Worm (Caenorhabditis elegans): Measurements from ENCODE around the gene F54H12.7.

The F54H12.7 gene

DNA sequence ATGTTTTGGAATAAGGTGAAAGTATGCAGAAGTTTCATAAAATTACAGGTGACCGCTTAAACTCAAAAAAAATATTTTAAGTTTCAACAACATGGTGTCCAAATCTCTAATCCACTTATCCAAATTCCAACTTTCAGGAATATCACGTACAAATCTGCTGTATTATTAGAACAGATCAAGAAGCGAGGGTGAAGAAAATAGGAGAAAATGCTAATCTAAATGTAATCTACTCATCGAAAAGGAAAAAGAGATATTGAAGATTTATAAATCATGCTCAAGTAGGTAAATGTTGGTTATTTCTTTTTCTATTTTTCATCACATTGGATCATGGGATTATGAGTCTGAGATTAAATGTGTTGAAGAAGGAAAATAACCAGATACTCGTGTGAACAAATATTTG, 32.4 kb downstream of the F54H12.7 start:
- TF ChIP-seq F49E8.2 (tag; optimal IDR thresholded peaks at IDR 0.05; ENCODE audit: borderline replicate concordance) (no peak), mes-2 (tag; optimal IDR thresholded peaks at IDR 0.05; ENCODE audit: poor library complexity, severe bottlenecking) (no peak), dmd-8 (GFP tag; IDR thresholded peaks at IDR 0.05) (no peak), aha-1 (tag) (peak; percentile 67)

DNA sequence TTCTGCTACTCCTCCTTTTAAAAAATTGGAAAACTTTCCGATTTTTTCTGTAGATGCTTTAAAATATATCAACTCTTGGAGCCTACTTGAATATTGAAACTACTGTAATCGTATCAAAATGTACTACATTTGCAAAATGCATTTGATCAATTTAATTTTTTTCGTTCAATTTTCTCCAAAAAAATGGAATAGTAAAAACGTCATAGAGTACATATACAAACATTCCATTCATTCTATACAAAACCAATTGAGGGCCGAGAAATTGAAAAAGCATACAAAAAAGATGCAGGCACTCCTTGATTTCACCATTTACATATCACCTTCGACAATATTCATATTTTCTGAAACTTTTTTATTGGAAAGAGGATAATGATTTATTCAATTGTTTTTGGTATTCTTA, 34.9 kb downstream of the F54H12.7 start, which contains the start of gene C06G4.6:
C06G4.6 (plus strand) TSS at position 301 of the 400 bp plus-strand sequence.
- TF ChIP-seq aha-1 (tag) (peak; percentile 29), mdt-29 (GFP tag; IDR thresholded peaks at IDR 0.05) (no peak), ZK337.2 (GFP tag; IDR thresholded peaks at IDR 0.05) (no peak)

DNA sequence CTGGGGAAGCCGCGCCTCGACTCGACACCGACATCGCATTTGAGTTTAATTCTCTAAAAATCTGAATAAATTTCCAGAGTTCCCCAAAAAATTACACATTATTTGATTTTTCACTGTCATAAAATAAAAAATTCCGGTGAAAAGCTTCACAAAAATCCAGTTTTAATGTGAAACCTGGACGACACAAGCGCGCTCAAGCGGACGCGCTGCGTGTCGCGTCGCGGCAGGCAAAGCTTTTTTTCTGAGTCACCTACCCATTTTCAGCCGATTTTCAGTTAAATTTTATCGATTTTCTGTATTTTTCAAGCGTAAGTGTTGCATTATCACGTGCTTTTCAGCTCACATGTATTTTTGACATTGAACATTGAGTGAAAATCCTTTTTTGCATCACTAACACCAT, 40.6 kb downstream of the F54H12.7 start, which contains the start of gene cit-1.1:
cit-1.1 (minus strand) TSS at position 53 of the 400 bp plus-strand sequence.
- TF ChIP-seq lsy-2 (tag; optimal IDR thresholded peaks at IDR 0.05) (peak in 1 of 2 experiments; percentile 35), nhr-11 (tag; optimal IDR thresholded peaks at IDR 0.05) (no peak), aha-1 (tag) (peak; percentile 92), php-3 (GFP tag; IDR thresholded peaks at IDR 0.05) (no peak), nhr-102 (tag; optimal IDR thresholded peaks at IDR 0.05) (no peak), dpl-1 (GFP tag; optimal IDR thresholded peaks at IDR 0.05) (peak; percentile 37), lin-38 (GFP tag; IDR thresholded peaks at IDR 0.05) (peak; percentile 81)

DNA sequence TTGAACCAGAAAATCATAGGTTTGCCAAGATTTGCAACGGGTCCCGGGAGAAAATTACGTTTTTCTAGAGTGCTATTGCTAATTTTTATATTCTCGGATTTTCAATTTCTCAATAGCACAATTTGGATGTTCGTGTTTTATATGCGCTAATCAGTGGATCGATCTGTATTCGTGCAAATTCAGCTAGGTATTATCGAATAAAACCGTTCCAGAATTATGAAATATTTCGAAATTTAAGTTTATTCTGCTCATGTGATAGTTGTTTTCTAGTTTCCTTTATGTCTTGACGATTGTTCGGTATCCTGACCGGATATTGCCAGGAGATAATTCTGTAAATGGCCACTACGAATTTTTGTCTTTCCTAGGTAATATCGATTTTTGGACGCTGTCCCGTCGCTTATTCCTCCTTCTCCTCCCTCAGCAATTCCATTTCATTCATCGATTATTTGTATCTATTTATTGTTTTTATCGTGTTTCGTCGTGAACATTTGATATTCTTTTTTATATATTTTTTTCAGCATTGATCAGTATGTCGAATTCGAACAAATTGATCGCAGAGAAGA, 41.2 kb downstream of the F54H12.7 start, which contains the start of gene cit-1.2:
cit-1.2 (plus strand) TSS at position 513 of the 563 bp plus-strand sequence.
- TF ChIP-seq nhr-28 (tag; optimal IDR thresholded peaks at IDR 0.05), result no peak
- TF ChIP-seq zip-2 (tag; optimal IDR thresholded peaks at IDR 0.05), result peak; percentile 51

DNA sequence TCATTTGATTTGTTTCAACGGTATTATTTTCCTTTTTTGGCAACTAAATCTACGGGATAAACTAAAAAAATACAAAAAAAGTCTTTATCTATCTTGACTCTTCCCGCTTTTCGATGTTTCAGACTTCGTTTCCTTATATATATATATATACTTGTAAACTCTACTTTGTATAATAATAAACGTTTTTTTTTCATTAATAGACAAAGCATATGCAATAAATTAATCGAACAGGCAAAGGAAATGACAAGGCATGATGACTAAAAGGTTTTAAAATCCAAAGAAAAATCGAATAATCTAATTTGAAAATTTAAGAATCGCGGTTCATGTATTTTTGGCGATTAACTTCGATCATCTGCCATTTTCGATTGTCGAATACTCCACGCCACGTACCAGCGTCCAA, 44.4 kb downstream of the F54H12.7 start:
- TF ChIP-seq ZK546.5 (tag; optimal IDR thresholded peaks at IDR 0.05) (no peak), F37D6.2 (tag; optimal IDR thresholded peaks at IDR 0.05) (no peak), dve-1 (tag; optimal IDR thresholded peaks at IDR 0.05; ENCODE audit: insufficient read depth) (no peak), php-3 (GFP tag; IDR thresholded peaks at IDR 0.05) (no peak), lim-7 (GFP tag; IDR thresholded peaks at IDR 0.05) (no peak), dmd-9 (GFP tag; IDR thresholded peaks at IDR 0.05) (no peak), ZK337.2 (GFP tag; IDR thresholded peaks at IDR 0.05) (no peak), D1046.2 (GFP tag; IDR thresholded peaks at IDR 0.05) (no peak), ztf-7 (tag; optimal IDR thresholded peaks at IDR 0.05) (no peak), hlh-30 (tag; optimal IDR thresholded peaks at IDR 0.05; ENCODE audit: insufficient read depth) (no peak), nhr-111 (GFP tag; optimal IDR thresholded peaks at IDR 0.05) (no peak), mxl-3 (GFP tag; optimal IDR thresholded peaks at IDR 0.05) (no peak), F44E2.7 (GFP tag; IDR thresholded peaks at IDR 0.05) (no peak), fos-1 (tag; optimal IDR thresholded peaks at IDR 0.05) (no peak), nhr-237 (tag; optimal IDR thresholded peaks at IDR 0.05) (no peak), nhr-41 (GFP tag; IDR thresholded peaks at IDR 0.05) (no peak), daf-12 (tag; optimal IDR thresholded peaks at IDR 0.05) (no peak)

DNA sequence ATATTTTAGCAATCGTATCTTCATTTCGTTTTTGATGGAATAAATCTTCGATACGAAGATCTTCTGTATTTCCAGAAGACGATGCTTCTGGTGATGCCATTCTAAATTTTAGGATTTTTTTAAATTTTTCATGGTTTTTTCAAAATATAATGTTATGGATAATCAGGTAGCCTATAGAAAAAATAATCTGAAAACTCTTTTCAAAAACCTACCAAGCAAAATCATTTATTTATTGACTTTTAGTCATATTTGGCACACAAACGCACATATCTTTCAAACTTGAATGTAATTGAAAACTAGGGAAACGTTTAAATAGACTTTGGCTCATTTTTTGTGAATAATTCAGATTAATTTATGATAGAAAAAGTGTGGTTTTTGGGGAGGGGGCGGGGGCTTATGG, 47.3 kb downstream of the F54H12.7 start, which contains the start of gene F44B9.5:
F44B9.5 (minus strand) TSS at position 101 of the 400 bp plus-strand sequence.
- TF ChIP-seq fos-1 (tag; optimal IDR thresholded peaks at IDR 0.05) (no peak), nhr-42 (GFP tag; IDR thresholded peaks at IDR 0.05) (no peak), jun-1 (tag; optimal IDR thresholded peaks at IDR 0.05) (no peak), zip-11 (GFP tag; IDR thresholded peaks at IDR 0.05) (no peak), aha-1 (tag) (peak; percentile 42)

All from whole organism, L4 larva.